Fruit fly (Drosophila melanogaster): Measurements from ENCODE around the gene muc.

DNA sequence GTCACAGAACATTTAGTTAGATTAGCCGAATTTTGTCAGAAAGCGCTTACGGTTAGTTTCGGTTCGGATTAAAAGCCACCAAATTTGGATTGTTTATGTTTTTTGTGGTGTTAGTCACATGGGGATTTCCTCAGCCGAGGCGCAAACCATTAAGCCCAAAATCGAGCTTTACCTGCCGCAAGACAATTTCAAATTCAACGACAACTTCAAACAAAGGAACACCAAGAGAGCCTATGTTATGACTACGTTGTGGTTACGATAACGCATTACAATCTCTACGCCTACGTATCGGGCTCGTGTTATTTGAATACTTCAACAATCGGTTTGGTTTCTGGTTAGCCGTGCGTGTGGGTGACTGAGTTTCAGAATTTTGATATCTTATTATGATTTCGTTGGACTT is 46.6 kb downstream of the muc start:
- TF ChIP-seq Abd-B (GFP tag; optimal IDR thresholded peaks at IDR 0.05), result no peak
- TF ChIP-seq Hr78 (GFP tag; optimal IDR thresholded peaks at IDR 0.05), result no peak
